Worm (Caenorhabditis elegans) whole organism, L2 larva: ENCODE measurements around the gene rpt-2.

Experiments used
- R02D3.7 ChIP-seq: fragments of 150-350 bp; optimal IDR thresholded peaks from 2 replicates; lab custom pipeline; 2014; ENCODE audit warnings: missing biosample characterization, missing genetic modification characterization
- ama-1 ChIP-seq: fragments of 150-350 bp; optimal IDR thresholded peaks from 2 replicates; lab custom pipeline; 2018; ENCODE audit warnings: inconsistent platforms
- nhr-237 ChIP-seq: fragments of 150-350 bp; optimal IDR thresholded peaks from 2 replicates; lab custom pipeline; 2014; ENCODE audit warnings: missing biosample characterization, missing genetic modification characterization
- nhr-77 ChIP-seq: fragments of 150-350 bp; optimal IDR thresholded peaks from 2 replicates; lab custom pipeline; 2014; ENCODE audit warnings: missing biosample characterization, missing genetic modification characterization
- unc-39 ChIP-seq: fragments of 150-350 bp; optimal IDR thresholded peaks from 2 replicates; lab custom pipeline; 2014; ENCODE audit warnings: missing biosample characterization, missing genetic modification characterization
- unc-55 ChIP-seq: fragments of 150-350 bp; sonication (generic microtip); optimal IDR thresholded peaks from 3 replicates; lab custom pipeline; 2014; ENCODE audit warnings: missing biosample characterization, missing genetic modification reagents, missing genetic modification characterization
- unc-62 ChIP-seq: fragments of 150-350 bp; optimal IDR thresholded peaks from 2 replicates; lab custom pipeline; 2014; ENCODE audit warnings: missing biosample characterization, missing genetic modification reagents, missing genetic modification characterization
- ztf-4 ChIP-seq: fragments of 150-350 bp; optimal IDR thresholded peaks from 2 replicates; lab custom pipeline; 2014; ENCODE audit warnings: missing biosample characterization, missing genetic modification characterization

DNA sequence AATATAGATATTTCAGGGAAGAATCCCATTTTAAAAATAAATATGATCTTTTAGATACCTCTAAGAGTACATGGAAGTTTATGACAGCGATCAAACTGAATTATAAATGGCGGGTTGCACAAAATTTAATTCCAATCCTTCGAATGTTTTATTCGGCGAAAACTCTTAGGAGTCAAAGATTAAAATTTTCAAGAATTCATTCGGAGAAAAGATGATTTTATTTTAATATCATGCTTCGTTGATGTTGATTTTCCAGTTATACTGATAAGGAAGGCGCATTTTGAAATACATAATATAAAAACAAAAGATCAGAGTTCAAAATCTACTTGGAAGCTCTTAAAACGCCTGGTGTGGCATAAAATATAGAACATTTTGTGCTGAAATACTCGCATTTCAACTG, 49.6 kb upstream of the rpt-2 start, which contains the start of gene srh-10:
- TF ChIP-seq ama-1 (lab: Kevin White, UChicago) (no peak), ztf-4 (tag; lab: Kevin White, UChicago) (no peak), R02D3.7 (no peak), unc-39 (tag; lab: Kevin White, UChicago) (no peak), unc-55 (no peak), nhr-237 (tag; lab: Kevin White, UChicago) (no peak), nhr-77 (no peak), unc-62 (GFP tag; lab: Kevin White, UChicago) (no peak)
